Fruit fly (Drosophila melanogaster) whole organism, prepupa: ENCODE data around the gene mRpL51.

Experiments used
- CG11902 ChIP-seq: fragments of 200-800 bp; sonication (Bioruptor generic); optimal IDR thresholded peaks from 3 replicates; lab custom pipeline; 2016; ENCODE audit warnings: missing biosample characterization, missing genetic modification characterization
- CG16779 ChIP-seq: fragments of 200-800 bp; sonication (Bioruptor generic); optimal IDR thresholded peaks from 3 replicates; lab custom pipeline; 2017; ENCODE audit warnings: missing biosample characterization, mild to moderate bottlenecking, missing genetic modification characterization
- Eip78C ChIP-seq: fragments of 200-800 bp; sonication (Bioruptor generic); peaks from one replicate; lab custom pipeline; 2016; ENCODE audit warnings: missing biosample characterization, missing genetic modification characterization
- Gug ChIP-seq: fragments of 200-800 bp; sonication (Bioruptor generic); IDR thresholded peaks from 2 replicates; pipeline ENCODE4 v1.3.6; 2022; ENCODE audit warnings: missing biosample characterization, missing genetic modification characterization
- Hr38 ChIP-seq: sonication (Bioruptor generic); optimal IDR thresholded peaks from 2 replicates; lab custom pipeline; 2016; ENCODE audit warnings: missing biosample characterization, missing genetic modification characterization
- Hr39 ChIP-seq: fragments of 200-800 bp; sonication (Bioruptor generic); optimal IDR thresholded peaks from 2 replicates; lab custom pipeline; 2016; ENCODE audit warnings: missing biosample characterization, missing genetic modification characterization
- achi ChIP-seq: fragments of 200-800 bp; sonication (Bioruptor generic); optimal IDR thresholded peaks from 3 replicates; lab custom pipeline; 2016; ENCODE audit warnings: missing biosample characterization, missing genetic modification characterization
- fd85E ChIP-seq: fragments of 200-800 bp; sonication (Bioruptor generic); optimal IDR thresholded peaks from 3 replicates; lab custom pipeline; 2016; ENCODE audit warnings: missing biosample characterization, missing genetic modification characterization
- pdm3 ChIP-seq: fragments of 200-800 bp; sonication (Bioruptor generic); optimal IDR thresholded peaks from 3 replicates; lab custom pipeline; 2016; ENCODE audit warnings: missing biosample characterization, missing genetic modification characterization

Gene mRpL51

DNA sequence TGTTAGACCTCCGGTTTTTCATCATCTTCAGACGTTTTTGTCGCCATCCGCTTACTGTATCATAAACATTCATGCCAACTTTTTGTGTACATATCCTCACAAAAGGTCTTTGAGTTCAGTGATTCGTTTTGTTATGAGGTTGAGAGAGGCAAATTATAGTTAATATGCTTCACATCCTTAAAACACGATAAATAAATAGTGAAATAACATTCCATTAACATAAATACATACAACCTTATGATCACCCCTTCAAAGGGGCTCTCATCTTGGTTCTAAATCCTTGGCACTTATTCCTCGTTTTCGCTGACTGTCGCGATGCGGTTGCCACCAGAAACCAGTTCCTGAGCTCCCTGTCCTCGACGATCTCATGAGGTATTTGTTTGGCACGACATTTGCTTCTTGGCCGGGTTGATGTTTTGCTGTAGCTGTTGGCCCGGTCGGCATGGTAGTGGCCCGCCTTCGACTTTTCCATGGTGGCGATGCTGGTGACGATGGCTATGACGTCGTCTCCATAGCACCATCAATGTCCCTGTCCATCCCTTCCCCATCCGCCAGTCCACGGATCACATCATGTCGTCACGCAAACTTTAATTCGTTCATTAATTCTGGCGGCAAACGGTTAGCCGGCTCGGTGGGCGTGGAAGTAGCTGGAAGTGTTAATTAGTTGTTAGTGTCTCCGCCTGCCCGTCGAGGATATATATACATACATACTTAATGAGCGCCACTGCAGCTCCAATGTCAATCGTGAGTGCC, 48.1 kb downstream of the mRpL51 start (continued):
- TF ChIP-seq pdm3 (GFP tag; lab: Kevin White, UChicago) (peak; percentile 20), achi (GFP tag; lab: Kevin White, UChicago) (peak; percentile 32), Hr39 (GFP tag; lab: Kevin White, UChicago) (peak; percentile 44), Hr38 (GFP tag; lab: Kevin White, UChicago) (no peak), CG16779 (tag; lab: Kevin White, UChicago) (no peak), fd85E (GFP tag; lab: Kevin White, UChicago) (no peak), Gug (no peak), CG11902 (GFP tag; lab: Kevin White, UChicago) (no peak), Eip78C (GFP tag; lab: Kevin White, UChicago) (peak; percentile 79)
